Worm (Caenorhabditis elegans): ENCODE data around the gene adt-3.

adt-3 gene

DNA sequence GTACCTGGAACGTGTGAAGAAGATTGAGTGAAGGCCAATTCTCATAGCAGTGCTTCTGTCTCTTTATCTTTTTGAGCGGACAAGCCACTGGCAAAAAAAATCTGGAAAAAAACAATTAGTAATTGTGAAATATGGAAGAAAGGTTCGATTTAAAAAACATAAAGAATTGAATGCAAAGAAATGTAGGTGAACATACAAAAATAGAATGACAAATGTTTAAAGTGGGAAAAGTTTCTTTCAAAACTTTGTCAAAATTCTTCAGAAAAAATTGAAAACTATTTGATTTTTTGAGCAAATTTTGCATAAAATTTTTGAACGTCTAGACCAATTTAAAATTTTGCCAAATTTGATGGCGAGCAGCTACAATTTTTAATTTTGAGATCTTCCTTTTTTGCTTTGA is 11.8 kb downstream of the adt-3 start, which contains the start of gene ptp-4A2:
Gene ptp-4A2, minus strand, starts transcription at position 101 of the 400 bp plus-strand sequence.
- TF ChIP-seq jun-1 (tag; optimal IDR thresholded peaks at IDR 0.05), result no peak
- TF ChIP-seq sdz-12 (GFP tag; optimal IDR thresholded peaks at IDR 0.05), result no peak
- TF ChIP-seq ztf-11 (tag; optimal IDR thresholded peaks at IDR 0.05), result no peak
- TF ChIP-seq hif-1 (tag; optimal IDR thresholded peaks at IDR 0.05), result no peak
- TF ChIP-seq gei-8 (GFP tag; optimal IDR thresholded peaks at IDR 0.05), result no peak
- no peak for TF ChIP-seq ceh-62 (tag; optimal IDR thresholded peaks at IDR 0.05)
- no peak for TF ChIP-seq arid-1 (GFP tag; conservative IDR thresholded peaks at IDR 0.05)
- TF ChIP-seq ztf-7 (tag; optimal IDR thresholded peaks at IDR 0.05), result no peak

ce11 chrX:3944073-3944472 is 12.6 kb downstream of the adt-3 start:
- TF ChIP-seq unc-62 (GFP tag; optimal IDR thresholded peaks at IDR 0.05 in 1 of 2), result peak in 1 of 2 experiments; percentile 22
- no peak for TF ChIP-seq unc-62 (tag; optimal IDR thresholded peaks at IDR 0.05)
- peak; percentile 54 for TF ChIP-seq dve-1 (tag; optimal IDR thresholded peaks at IDR 0.05; ENCODE audit: insufficient read depth)
- TF ChIP-seq aha-1 (tag), result peak; percentile 64
- TF ChIP-seq hlh-30 (tag; optimal IDR thresholded peaks at IDR 0.05; ENCODE audit: insufficient read depth), result peak; percentile 72
- no peak for TF ChIP-seq daf-12 (tag; optimal IDR thresholded peaks at IDR 0.05)
- TF ChIP-seq pqm-1 (tag; optimal IDR thresholded peaks at IDR 0.05), result peak; percentile 25
- no peak for TF ChIP-seq daf-16 (GFP tag; optimal IDR thresholded peaks at IDR 0.05)
- TF ChIP-seq daf-16 (tag; optimal IDR thresholded peaks at IDR 0.05), result peak; percentile 69
- peak; percentile 70 for TF ChIP-seq hlh-11 (tag; optimal IDR thresholded peaks at IDR 0.05)
- TF ChIP-seq nhr-237 (tag; optimal IDR thresholded peaks at IDR 0.05), result no peak
- TF ChIP-seq dmd-6 (GFP tag; IDR thresholded peaks at IDR 0.05), result peak; percentile 72
- TF ChIP-seq hif-1 (tag; optimal IDR thresholded peaks at IDR 0.05), result peak in 1 of 2 experiments; percentile 16

ce11 chrX:3944961-3945587 is 13.6 kb downstream of the adt-3 start:
- TF ChIP-seq hif-1 (tag; optimal IDR thresholded peaks at IDR 0.05) (no peak), nhr-237 (tag; optimal IDR thresholded peaks at IDR 0.05) (no peak), T26A8.4 (GFP tag; IDR thresholded peaks at IDR 0.05) (no peak), fkh-10 (GFP tag; optimal IDR thresholded peaks at IDR 0.05) (peak; percentile 11), hlh-11 (tag; optimal IDR thresholded peaks at IDR 0.05) (no peak), nhr-111 (GFP tag; optimal IDR thresholded peaks at IDR 0.05) (no peak), lin-39 (tag; optimal IDR thresholded peaks at IDR 0.05) (no peak), hlh-30 (tag; optimal IDR thresholded peaks at IDR 0.05; ENCODE audit: insufficient read depth) (peak; percentile 25), ceh-82 (tag; optimal IDR thresholded peaks at IDR 0.05) (no peak), attf-4 (tag; optimal IDR thresholded peaks at IDR 0.05) (no peak), aha-1 (tag) (peak; percentile 24)

ce11 chrX:3945681-3946080 is 14.2 kb downstream of the adt-3 start:
- TF ChIP-seq mdl-1 (tag; optimal IDR thresholded peaks at IDR 0.05) (peak; percentile 65 to 79), nhr-25 (tag; optimal IDR thresholded peaks at IDR 0.05; ENCODE audit: borderline replicate concordance, insufficient read depth) (no peak), ctbp-1 (GFP tag; IDR thresholded peaks at IDR 0.05) (0 out of 2 replicates have a peak, but pooled peaks have one; percentile 46), zip-2 (tag; optimal IDR thresholded peaks at IDR 0.05) (no peak), mes-2 (tag; optimal IDR thresholded peaks at IDR 0.05; ENCODE audit: poor library complexity, severe bottlenecking) (peak; percentile 59), F37D6.2 (tag; optimal IDR thresholded peaks at IDR 0.05) (no peak), dmd-6 (GFP tag; IDR thresholded peaks at IDR 0.05) (peak; percentile 49), fkh-10 (GFP tag; optimal IDR thresholded peaks at IDR 0.05) (no peak), nhr-28 (tag; optimal IDR thresholded peaks at IDR 0.05) (peak; percentile 28), mep-1 (tag; optimal IDR thresholded peaks at IDR 0.05) (peak; percentile 60), lsy-2 (tag; optimal IDR thresholded peaks at IDR 0.05) (peak; percentile 2 to 26), lim-7 (GFP tag; IDR thresholded peaks at IDR 0.05) (no peak), spr-1 (tag; optimal IDR thresholded peaks at IDR 0.05) (no peak), tag-97 (GFP tag; IDR thresholded peaks at IDR 0.05) (no peak), lin-38 (GFP tag; IDR thresholded peaks at IDR 0.05) (no peak), hmg-1.1 (GFP tag; IDR thresholded peaks at IDR 0.05) (peak; percentile 85), hif-1 (tag; optimal IDR thresholded peaks at IDR 0.05) (peak in 1 of 2 experiments; percentile 50), daf-12 (tag; optimal IDR thresholded peaks at IDR 0.05) (no peak), dve-1 (tag; optimal IDR thresholded peaks at IDR 0.05; ENCODE audit: insufficient read depth) (peak; percentile 29), set-16 (GFP tag; IDR thresholded peaks at IDR 0.05) (peak; percentile 83), spr-3 (GFP tag; optimal IDR thresholded peaks at IDR 0.05) (no peak), madf-9 (GFP tag; conservative IDR thresholded peaks at IDR 0.05) (no peak), rbr-2 (tag; optimal IDR thresholded peaks at IDR 0.05) (peak; percentile 77), nhr-102 (tag; optimal IDR thresholded peaks at IDR 0.05) (peak; percentile 3)
